Worm (Caenorhabditis elegans) whole organism, L1 larva: ENCODE data around the gene crn-7.

Experiments used
- C16A3.4 ChIP-seq: fragments of 150-350 bp; optimal IDR thresholded peaks from 2 replicates; lab custom pipeline; 2014; ENCODE audit warnings: missing biosample characterization, missing genetic modification characterization
- Y116A8C.19 ChIP-seq: sonication (generic microtip); optimal IDR thresholded peaks from 2 replicates; lab custom pipeline; 2016; ENCODE audit warnings: missing compliant biosample characterization, missing genetic modification characterization, borderline replicate concordance
- aha-1 ChIP-seq: fragments of 150-350 bp; optimal IDR thresholded peaks from 2 replicates; lab custom pipeline; 2014; ENCODE audit warnings: missing biosample characterization, missing genetic modification characterization
- alr-1 ChIP-seq: fragments of 200-800 bp; sonication (Bioruptor generic); optimal IDR thresholded peaks from 2 replicates; lab custom pipeline; 2018; ENCODE audit warnings: borderline replicate concordance, mild to moderate bottlenecking, missing genetic modification characterization, missing compliant biosample characterization
- aly-2 ChIP-seq: fragments of 150-350 bp; optimal IDR thresholded peaks from 2 replicates; lab custom pipeline; 2014; ENCODE audit warnings: missing biosample characterization, missing genetic modification characterization
- ama-1 ChIP-seq: fragments of 150-350 bp; optimal IDR thresholded peaks from 2 replicates; lab custom pipeline; 2014
- blmp-1 ChIP-seq: fragments of 150-350 bp; optimal IDR thresholded peaks from 2 replicates; lab custom pipeline; 2014; ENCODE audit warnings: missing biosample characterization, missing genetic modification characterization
- ceh-63 ChIP-seq: fragments of 200-800 bp; sonication (Bioruptor generic); optimal IDR thresholded peaks from 2 replicates; lab custom pipeline; 2018; ENCODE audit warnings: mild to moderate bottlenecking, missing genetic modification characterization, missing compliant biosample characterization
- ceh-90 ChIP-seq: sonication (generic microtip); optimal IDR thresholded peaks from 2 replicates; lab custom pipeline; 2016; ENCODE audit warnings: missing genetic modification characterization, missing compliant biosample characterization
- ces-1 ChIP-seq: fragments of 150-350 bp; optimal IDR thresholded peaks from 2 replicates; lab custom pipeline; 2014; ENCODE audit warnings: missing biosample characterization, missing genetic modification reagents, missing genetic modification characterization
- dpl-1 ChIP-seq, 3 experiments: fragments of 150-350 bp in 2 of 3; sonication (generic microtip) in 1 of 3; optimal IDR thresholded peaks; 2 replicates each; lab custom pipeline; 2014 to 2017; ENCODE audit warnings: missing biosample characterization in 3 of 3, missing genetic modification characterization in 3 of 3, missing genetic modification reagents in 3 of 3
- dsc-1 ChIP-seq: sonication (generic microtip); optimal IDR thresholded peaks from 2 replicates; lab custom pipeline; 2016; ENCODE audit warnings: mild to moderate bottlenecking, missing genetic modification characterization, missing compliant biosample characterization
- efl-3 ChIP-seq: fragments of 200-800 bp; sonication (Bioruptor generic); optimal IDR thresholded peaks from 2 replicates; lab custom pipeline; 2018; ENCODE audit warnings: mild to moderate bottlenecking, missing genetic modification characterization, missing compliant biosample characterization
- elt-2 ChIP-seq: sonication (generic microtip); optimal IDR thresholded peaks from 2 replicates; lab custom pipeline; 2016; ENCODE audit warnings: missing genetic modification characterization, mild to moderate bottlenecking, inconsistent platforms, missing compliant biosample characterization, missing genetic modification reagents
- ets-5 ChIP-seq: fragments of 200-800 bp; sonication (Bioruptor generic); IDR thresholded peaks from 2 replicates; pipeline ENCODE4 v1.3.6; 2022; ENCODE audit warnings: missing genetic modification characterization, missing compliant biosample characterization
- fkh-8 ChIP-seq: sonication (generic microtip); optimal IDR thresholded peaks from 2 replicates; lab custom pipeline; 2016; ENCODE audit warnings: mild to moderate bottlenecking, missing genetic modification characterization, missing compliant biosample characterization
- fos-1 ChIP-seq: fragments of 150-350 bp; optimal IDR thresholded peaks from 2 replicates; lab custom pipeline; 2014; ENCODE audit warnings: missing biosample characterization, missing genetic modification characterization
- grh-1 ChIP-seq: fragments of 200-800 bp; sonication (Bioruptor generic); IDR thresholded peaks from 2 replicates; pipeline ENCODE4 v1.3.6; 2022; ENCODE audit warnings: missing genetic modification reagents, missing genetic modification characterization, missing compliant biosample characterization
- jun-1 ChIP-seq: fragments of 150-350 bp; optimal IDR thresholded peaks from 2 replicates; lab custom pipeline; 2014; ENCODE audit warnings: missing biosample characterization, missing genetic modification reagents, missing genetic modification characterization
- lin-14 ChIP-seq: fragments of 200-800 bp; sonication (Bioruptor generic); optimal IDR thresholded peaks from 2 replicates; lab custom pipeline; 2018; ENCODE audit warnings: mild to moderate bottlenecking, missing genetic modification characterization, moderate library complexity, missing compliant biosample characterization
- lin-15B ChIP-seq: fragments of 150-350 bp; sonication (generic microtip); optimal IDR thresholded peaks from 3 replicates; lab custom pipeline; 2014; ENCODE audit warnings: missing biosample characterization, missing genetic modification characterization
- lin-35 ChIP-seq, 2 experiments: fragments of 150-350 bp; optimal IDR thresholded peaks; 2 replicates each; lab custom pipeline; 2014; ENCODE audit warnings: missing biosample characterization in 2 of 2, missing genetic modification characterization in 2 of 2, missing genetic modification reagents in 2 of 2
- lin-39 ChIP-seq: fragments of 150-350 bp; optimal IDR thresholded peaks from 2 replicates; lab custom pipeline; 2014; ENCODE audit warnings: missing biosample characterization, missing genetic modification reagents, missing genetic modification characterization
- mep-1 ChIP-seq: fragments of 150-350 bp; optimal IDR thresholded peaks from 2 replicates; lab custom pipeline; 2014; ENCODE audit warnings: missing biosample characterization, missing genetic modification characterization
- nhr-12 ChIP-seq: sonication (generic microtip); optimal IDR thresholded peaks from 2 replicates; lab custom pipeline; 2017; ENCODE audit warnings: missing biosample characterization, missing genetic modification characterization
- nhr-20 ChIP-seq: sonication (generic microtip); optimal IDR thresholded peaks from 2 replicates; lab custom pipeline; 2016; ENCODE audit warnings: mild to moderate bottlenecking, missing genetic modification characterization, missing compliant biosample characterization
- nhr-28 ChIP-seq: fragments of 150-350 bp; optimal IDR thresholded peaks from 2 replicates; lab custom pipeline; 2014; ENCODE audit warnings: missing biosample characterization, missing genetic modification characterization
- nhr-84 ChIP-seq: sonication (generic microtip); optimal IDR thresholded peaks from 2 replicates; lab custom pipeline; 2017; ENCODE audit warnings: missing biosample characterization, missing genetic modification characterization
- pag-3 ChIP-seq: sonication (generic microtip); optimal IDR thresholded peaks from 2 replicates; lab custom pipeline; 2017; ENCODE audit warnings: missing genetic modification characterization, mild to moderate bottlenecking, missing compliant biosample characterization, antibody characterized with exemption, borderline replicate concordance; ENCODE audit not compliant: insufficient read depth
- pax-3 ChIP-seq: fragments of 200-800 bp; sonication (Bioruptor generic); optimal IDR thresholded peaks from 2 replicates; lab custom pipeline; 2018; ENCODE audit warnings: mild to moderate bottlenecking, missing genetic modification characterization, moderate library complexity, missing compliant biosample characterization
- rnt-1 ChIP-seq: sonication (generic microtip); optimal IDR thresholded peaks from 2 replicates; lab custom pipeline; 2016; ENCODE audit warnings: mild to moderate bottlenecking, missing genetic modification characterization, moderate library complexity, missing compliant biosample characterization
- snpc-4 ChIP-seq: fragments of 150-350 bp; optimal IDR thresholded peaks from 2 replicates; lab custom pipeline; 2014; ENCODE audit warnings: missing biosample characterization, missing genetic modification characterization
- snu-23 ChIP-seq: sonication (generic microtip); optimal IDR thresholded peaks from 2 replicates; lab custom pipeline; 2016; ENCODE audit warnings: missing genetic modification characterization, missing compliant biosample characterization
- sox-4 ChIP-seq: sonication (generic microtip); optimal IDR thresholded peaks from 2 replicates; lab custom pipeline; 2016; ENCODE audit warnings: missing genetic modification characterization, missing compliant biosample characterization
- sptf-1 ChIP-seq: fragments of 150-350 bp; optimal IDR thresholded peaks from 2 replicates; lab custom pipeline; 2014; ENCODE audit warnings: missing biosample characterization, missing genetic modification characterization
- sup-37 ChIP-seq: fragments of 200-800 bp; sonication (Bioruptor generic); optimal IDR thresholded peaks from 2 replicates; lab custom pipeline; 2018; ENCODE audit warnings: mild to moderate bottlenecking, missing genetic modification characterization, missing compliant biosample characterization
- swsn-7 ChIP-seq: sonication (generic microtip); optimal IDR thresholded peaks from 2 replicates; lab custom pipeline; 2016; ENCODE audit warnings: missing genetic modification characterization, missing compliant biosample characterization
- tbx-2 ChIP-seq: sonication (generic microtip); optimal IDR thresholded peaks from 2 replicates; lab custom pipeline; 2016; ENCODE audit warnings: missing genetic modification characterization, missing compliant biosample characterization
- unc-30 ChIP-seq: sonication (generic microtip); optimal IDR thresholded peaks from 2 replicates; lab custom pipeline; 2017; ENCODE audit warnings: missing biosample characterization, missing genetic modification characterization
- unc-86 ChIP-seq: sonication (generic microtip); optimal IDR thresholded peaks from 2 replicates; lab custom pipeline; 2016; ENCODE audit warnings: missing genetic modification characterization, missing compliant biosample characterization
- unc-98 ChIP-seq: fragments of 200-800 bp; sonication (Bioruptor generic); IDR thresholded peaks from 2 replicates; pipeline ENCODE4 v1.3.6; 2022; ENCODE audit warnings: missing genetic modification characterization, missing compliant biosample characterization
- zag-1 ChIP-seq: fragments of 150-350 bp; optimal IDR thresholded peaks from 2 replicates; lab custom pipeline; 2014; ENCODE audit warnings: missing biosample characterization, missing genetic modification characterization
- zip-4 ChIP-seq: fragments of 200-800 bp; sonication (Bioruptor generic); optimal IDR thresholded peaks from 2 replicates; lab custom pipeline; 2018; ENCODE audit warnings: mild to moderate bottlenecking, missing genetic modification characterization, moderate library complexity, missing compliant biosample characterization
- ztf-11 ChIP-seq, 2 experiments: sonication (generic microtip); optimal IDR thresholded peaks; 2 replicates each; lab custom pipeline; 2016 to 2017; ENCODE audit warnings: missing genetic modification characterization in 2 of 2, missing biosample characterization in 1 of 2, missing compliant biosample characterization in 1 of 2

The crn-7 gene

DNA sequence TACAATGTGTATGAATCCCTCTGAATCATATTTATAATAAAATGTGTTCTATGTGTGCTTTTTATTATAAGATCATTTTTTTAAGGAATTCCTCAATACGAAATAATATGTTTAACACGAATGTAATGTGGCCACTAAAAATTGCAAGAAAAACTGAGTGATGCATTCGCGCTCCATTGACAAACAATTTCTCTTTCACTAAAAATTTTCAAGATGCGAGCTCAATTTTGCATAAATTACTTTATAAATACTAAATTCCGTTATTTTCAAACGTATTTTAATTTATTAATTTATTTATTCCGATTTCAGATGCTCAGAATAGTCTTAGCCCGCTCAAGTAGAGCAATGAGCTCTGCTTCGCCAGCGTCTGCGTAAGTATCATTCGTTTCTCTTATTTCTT lies 2.6 kb upstream of the crn-7 start, which contains the start of gene mrps-9 (continued):
- TF ChIP-seq lin-14 (GFP tag; lab: Kevin White, UChicago) (peak; percentile 38), snpc-4 (tag; lab: Kevin White, UChicago) (no peak), unc-86 (tag; lab: Kevin White, UChicago) (no peak), aha-1 (tag; lab: Kevin White, UChicago) (no peak), efl-3 (GFP tag; lab: Kevin White, UChicago) (no peak), lin-39 (no peak), aly-2 (tag; lab: Kevin White, UChicago) (no peak), pag-3 (no peak), nhr-12 (no peak), dpl-1 (GFP tag; optimal IDR thresholded peaks at IDR 0.05; lab: Kevin White, UChicago) (peak; percentile 11 to 64 (median 37)), swsn-7 (tag; lab: Kevin White, UChicago) (peak; percentile 15), lin-35 (GFP tag; optimal IDR thresholded peaks at IDR 0.05; lab: Kevin White, UChicago) (peak; percentile 27 to 41), nhr-20 (tag; lab: Kevin White, UChicago) (peak; percentile 0)

DNA sequence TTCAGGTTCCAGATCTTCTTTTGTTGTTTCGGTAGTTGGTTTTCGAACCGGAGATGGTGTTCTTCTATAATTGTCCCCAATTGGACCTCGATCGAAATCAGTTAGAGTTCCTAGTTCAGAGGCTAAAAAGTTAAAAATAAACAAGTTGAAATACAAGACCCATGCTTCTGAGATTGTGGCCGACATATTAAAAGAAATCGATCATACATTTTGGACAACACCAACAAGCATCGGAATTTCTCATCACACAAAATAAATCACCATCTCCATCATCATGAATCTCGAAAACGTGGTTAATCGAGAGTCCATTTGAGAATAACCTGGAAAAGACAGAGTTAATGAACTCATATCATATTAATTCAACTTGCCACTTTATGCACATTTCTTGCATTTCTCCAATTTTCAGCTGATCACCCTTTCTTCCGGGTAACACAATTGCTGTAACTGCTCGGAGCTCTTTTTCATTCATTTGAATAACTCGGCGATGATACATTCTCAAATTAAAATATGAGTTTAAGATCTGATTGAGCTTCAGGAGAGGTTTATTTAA lies 3.4 kb downstream of the crn-7 start, which contains the start of the genes mps-4 and F09G8.10:
TSS of gene mps-4 (minus strand) at position 101 of the 550 bp plus-strand sequence.
TSS of gene F09G8.10 (minus strand) at position 500 of the 550 bp plus-strand sequence.
- TF ChIP-seq ztf-11 (tag; optimal IDR thresholded peaks at IDR 0.05; lab: Kevin White, UChicago) (no peak), dsc-1 (tag; lab: Kevin White, UChicago) (no peak), Y116A8C.19 (tag; lab: Kevin White, UChicago) (no peak)

DNA sequence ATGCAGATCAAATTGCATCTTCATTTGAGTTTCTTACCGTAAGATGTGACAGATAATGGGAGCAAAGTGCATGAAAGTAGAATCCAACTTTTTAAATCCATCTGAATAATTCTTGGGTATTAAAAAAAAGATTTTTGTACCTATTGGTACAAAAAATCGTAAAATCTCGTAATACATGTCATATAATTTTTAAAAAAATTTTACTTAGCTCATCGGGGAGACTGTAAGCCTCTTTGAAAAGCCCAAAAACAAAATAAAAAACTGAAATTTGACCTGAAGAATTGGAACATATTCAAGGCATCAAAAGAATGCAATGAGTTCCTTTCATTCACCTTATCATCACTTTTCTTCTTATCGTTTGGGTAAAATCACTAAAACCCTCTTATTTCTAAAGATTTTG lies 7.5 kb downstream of the crn-7 start, which contains the start of gene clec-160:
TSS of gene clec-160 (minus strand) at position 101 of the 400 bp plus-strand sequence.
- TF ChIP-seq nhr-84 (no peak), sup-37 (GFP tag; lab: Kevin White, UChicago) (no peak), dsc-1 (tag; lab: Kevin White, UChicago) (no peak), nhr-28 (tag; lab: Kevin White, UChicago) (no peak), fos-1 (no peak), rnt-1 (tag; lab: Kevin White, UChicago) (no peak), jun-1 (tag; lab: Kevin White, UChicago) (no peak), Y116A8C.19 (tag; lab: Kevin White, UChicago) (no peak), C16A3.4 (tag; lab: Kevin White, UChicago) (no peak), zag-1 (tag; lab: Kevin White, UChicago) (no peak), fkh-8 (tag; lab: Kevin White, UChicago) (no peak), grh-1 (no peak), mep-1 (tag; lab: Kevin White, UChicago) (no peak), sox-4 (tag; lab: Kevin White, UChicago) (no peak), ceh-90 (no peak), blmp-1 (no peak), elt-2 (tag; lab: Kevin White, UChicago) (no peak), zip-4 (GFP tag; lab: Kevin White, UChicago) (no peak), lin-39 (no peak)

- TF ChIP-seq rnt-1 (tag; lab: Kevin White, UChicago) = no peak
- no peak for TF ChIP-seq lin-15B (tag; lab: Kevin White, UChicago)
- TF ChIP-seq ama-1 (lab: Kevin White, UChicago) = no peak
- no peak for TF ChIP-seq ceh-63 (GFP tag; lab: Kevin White, UChicago)
- no peak for TF ChIP-seq sptf-1 (tag; lab: Kevin White, UChicago)
- no peak for TF ChIP-seq elt-2 (tag; lab: Kevin White, UChicago)
- TF ChIP-seq unc-30 (tag; lab: Kevin White, UChicago) = no peak
- TF ChIP-seq lin-35 (GFP tag; optimal IDR thresholded peaks at IDR 0.05; lab: Kevin White, UChicago) = no peak
- TF ChIP-seq lin-39 = no peak
- no peak for TF ChIP-seq ces-1 (GFP tag; lab: Kevin White, UChicago)
- TF ChIP-seq dpl-1 (GFP tag; optimal IDR thresholded peaks at IDR 0.05; lab: Kevin White, UChicago) = no peak
- TF ChIP-seq alr-1 (tag; lab: Kevin White, UChicago) = no peak
- TF ChIP-seq snu-23 (GFP tag; lab: Kevin White, UChicago) = no peak
- TF ChIP-seq lin-14 (GFP tag; lab: Kevin White, UChicago) = no peak
- TF ChIP-seq ets-5 = no peak
- TF ChIP-seq pax-3 (tag; lab: Kevin White, UChicago) = no peak
- no peak for TF ChIP-seq tbx-2
- no peak for TF ChIP-seq unc-98 (GFP tag; lab: Robert Waterston, UW)
- TF ChIP-seq, all 84 proteins: peak for 0
These were observed 10.5 kb downstream of the crn-7 start, which contains the start of gene mig-10 for ce11 chrIII:8278801-8279200. TSS of gene mig-10 (plus strand) at chrIII:8279101.
